Worm (Caenorhabditis elegans) whole organism, young adult: ENCODE results near the gene C09F12.3.

Source experiments
- F37B4.10 ChIP-seq: fragments of 200-800 bp; sonication (Bioruptor generic); IDR thresholded peaks from 2 replicates; pipeline ENCODE4 v1.3.6; 2022; ENCODE audit warnings: missing genetic modification characterization, missing compliant biosample characterization
- ceh-40 ChIP-seq: fragments of 200-800 bp; sonication (Bioruptor generic); IDR thresholded peaks from 2 replicates; pipeline ENCODE4 v1.3.6; 2022; ENCODE audit warnings: missing genetic modification characterization, missing compliant biosample characterization
- dpl-1 ChIP-seq: fragments of 150-350 bp; optimal IDR thresholded peaks from 2 replicates; lab custom pipeline; 2014; ENCODE audit warnings: missing biosample characterization, missing genetic modification reagents, missing genetic modification characterization
- ets-4 ChIP-seq: fragments of 200-800 bp; sonication (Bioruptor generic); optimal IDR thresholded peaks from 2 replicates; lab custom pipeline; 2018; ENCODE audit warnings: mild to moderate bottlenecking, missing genetic modification characterization, missing compliant biosample characterization
- lsl-1 ChIP-seq: fragments of 200-800 bp; sonication (Bioruptor generic); optimal IDR thresholded peaks from 2 replicates; lab custom pipeline; 2018; ENCODE audit warnings: mild to moderate bottlenecking, missing genetic modification characterization, moderate library complexity, missing compliant biosample characterization
- nfya-1 ChIP-seq: sonication (generic microtip); optimal IDR thresholded peaks from 2 replicates; lab custom pipeline; 2017; ENCODE audit warnings: antibody characterized with exemption, missing compliant biosample characterization, missing genetic modification characterization, borderline replicate concordance; ENCODE audit not compliant: insufficient read depth
- nhr-80 ChIP-seq: sonication (generic microtip); optimal IDR thresholded peaks from 2 replicates; lab custom pipeline; 2016; ENCODE audit warnings: missing genetic modification characterization, missing compliant biosample characterization
- nhr-90 ChIP-seq: sonication (generic microtip); optimal IDR thresholded peaks from 2 replicates; lab custom pipeline; 2016; ENCODE audit warnings: missing genotype, mild to moderate bottlenecking, missing genetic modification characterization, missing compliant biosample characterization
- rcor-1 ChIP-seq: fragments of 200-800 bp; sonication (Bioruptor generic); IDR thresholded peaks from 2 replicates; pipeline ENCODE4 v1.3.6; 2022; ENCODE audit warnings: missing genetic modification reagents, missing genetic modification characterization, missing compliant biosample characterization
- zim-3 ChIP-seq: sonication (generic microtip); optimal IDR thresholded peaks from 2 replicates; lab custom pipeline; 2017; ENCODE audit warnings: mild to moderate bottlenecking, missing genetic modification characterization, moderate library complexity, missing compliant biosample characterization

ce11 chrX:11031869-11032268 is 10.8 kb downstream of the C09F12.3 start:
- TF ChIP-seq nhr-80 (no peak), F37B4.10 (GFP tag; lab: Robert Waterston, UW) (no peak), ets-4 (no peak), dpl-1 (GFP tag; lab: Kevin White, UChicago) (no peak), ceh-40 (no peak), rcor-1 (GFP tag; lab: Robert Waterston, UW) (no peak), lsl-1 (GFP tag; lab: Kevin White, UChicago) (no peak), nfya-1 (tag; lab: Kevin White, UChicago) (no peak), nhr-90 (tag; lab: Kevin White, UChicago) (no peak), zim-3 (no peak)
